Fruit fly (Drosophila melanogaster) whole organism, wandering third instar larva: ENCODE data around the gene miple2.

Experiments used
- CG32264 ChIP-seq: fragments of 200-800 bp; sonication (Bioruptor generic); optimal IDR thresholded peaks from 2 replicates; lab custom pipeline; 2016; ENCODE audit warnings: missing biosample characterization, missing genetic modification characterization
- CG9705 ChIP-seq: fragments of 200-800 bp; sonication (Bioruptor generic); optimal IDR thresholded peaks from 2 replicates; lab custom pipeline; 2018; ENCODE audit warnings: missing biosample characterization, mild to moderate bottlenecking, missing genetic modification characterization
- CrebA ChIP-seq: fragments of 200-800 bp; sonication (Bioruptor generic); optimal IDR thresholded peaks from 2 replicates; lab custom pipeline; 2016; ENCODE audit warnings: missing biosample characterization, mild to moderate bottlenecking, missing genetic modification characterization, borderline replicate concordance
- Dfd ChIP-seq: fragments of >200 bp; optimal IDR thresholded peaks from 2 replicates; lab custom pipeline; 2017; ENCODE audit warnings: missing biosample characterization, missing genetic modification characterization
- Dif ChIP-seq: fragments of 200-275, 200-300 bp; sonication (Bioruptor generic); optimal IDR thresholded peaks from 2 replicates; lab custom pipeline; 2018; ENCODE audit warnings: missing biosample characterization, missing genetic modification characterization; ENCODE audit not compliant: partially characterized antibody
- GATAd ChIP-seq: sonication (Bioruptor generic); optimal IDR thresholded peaks from 2 replicates; lab custom pipeline; 2016; ENCODE audit warnings: missing biosample characterization, missing genetic modification characterization
- HLH106 ChIP-seq: fragments of 200-800 bp; optimal IDR thresholded peaks from 3 replicates; lab custom pipeline; 2019; ENCODE audit warnings: missing biosample characterization, mild to moderate bottlenecking, missing genetic modification characterization, moderate library complexity
- Hnf4 ChIP-seq: fragments of 200-800 bp; sonication (Bioruptor generic); optimal IDR thresholded peaks from 2 replicates; lab custom pipeline; 2016; ENCODE audit warnings: missing biosample characterization, mild to moderate bottlenecking, missing genetic modification characterization
- Hr78 ChIP-seq: fragments of >200 bp; optimal IDR thresholded peaks from 2 replicates; lab custom pipeline; 2017; ENCODE audit warnings: missing biosample characterization, missing genetic modification characterization
- Jra ChIP-seq: sonication (Bioruptor generic); optimal IDR thresholded peaks from 2 replicates; lab custom pipeline; 2016; ENCODE audit warnings: missing biosample characterization, missing genetic modification characterization
- Mio ChIP-seq: sonication (Bioruptor generic); optimal IDR thresholded peaks from 2 replicates; lab custom pipeline; 2016; ENCODE audit warnings: missing biosample characterization, missing genetic modification characterization
- Myc ChIP-seq: fragments of >200 bp; optimal IDR thresholded peaks from 2 replicates; lab custom pipeline; 2017
- N ChIP-seq: fragments of >200 bp; optimal IDR thresholded peaks from 2 replicates; lab custom pipeline; 2018; ENCODE audit warnings: missing biosample characterization, missing external identifiers, missing genetic modification characterization
- Rel ChIP-seq, 2 experiments: fragments of 200-800 bp; sonication (Bioruptor generic) in 1 of 2; optimal IDR thresholded peaks; 2 replicates in 1 of 2; 3 replicates in 1 of 2; lab custom pipeline; 2016 to 2019; ENCODE audit warnings: mild to moderate bottlenecking in 2 of 2, missing biosample characterization in 2 of 2, missing genetic modification characterization in 2 of 2, moderate library complexity in 1 of 2
- Sp1 ChIP-seq: fragments of 200-800 bp; sonication (Bioruptor generic); optimal IDR thresholded peaks from 3 replicates; lab custom pipeline; 2019; ENCODE audit warnings: missing biosample characterization, mild to moderate bottlenecking, missing genetic modification characterization, moderate library complexity
- Vsx2 ChIP-seq: fragments of 200-300, 225-300 bp; sonication (Bioruptor generic); optimal IDR thresholded peaks from 2 replicates; lab custom pipeline; 2018; ENCODE audit warnings: missing biosample characterization, missing genetic modification characterization; ENCODE audit not compliant: partially characterized antibody
- br ChIP-seq: fragments of 200-800 bp; sonication (Bioruptor generic); optimal IDR thresholded peaks from 2 replicates; lab custom pipeline; 2016; ENCODE audit warnings: missing biosample characterization, missing genetic modification characterization
- brk ChIP-seq: fragments of 200-800 bp; sonication (Bioruptor generic); optimal IDR thresholded peaks from 2 replicates; lab custom pipeline; 2016; ENCODE audit warnings: missing biosample characterization, mild to moderate bottlenecking, missing genetic modification characterization
- dl ChIP-seq, 2 experiments: fragments of 175-275, 200-275 bp in 1 of 2; fragments of 200-275 bp in 1 of 2; sonication (Bioruptor generic); optimal IDR thresholded peaks; lab custom pipeline; 2018; ENCODE audit warnings: mild to moderate bottlenecking in 2 of 2, missing biosample characterization in 2 of 2, missing genetic modification characterization in 2 of 2, moderate library complexity in 2 of 2; ENCODE audit not compliant: partially characterized antibody in 2 of 2, insufficient read depth in 1 of 2
- dsf ChIP-seq: sonication (Bioruptor generic); optimal IDR thresholded peaks from 2 replicates; lab custom pipeline; 2016; ENCODE audit warnings: missing biosample characterization, missing genetic modification characterization, borderline replicate concordance
- ey ChIP-seq: fragments of 200-800 bp; sonication (Bioruptor generic); optimal IDR thresholded peaks from 2 replicates; lab custom pipeline; 2016; ENCODE audit warnings: missing biosample characterization, missing genetic modification characterization
- fru ChIP-seq: fragments of 200-800 bp; sonication (Bioruptor generic); optimal IDR thresholded peaks from 3 replicates; lab custom pipeline; 2016; ENCODE audit warnings: missing biosample characterization, mild to moderate bottlenecking, missing genetic modification characterization
- h ChIP-seq: fragments of 200-800 bp; sonication (Bioruptor generic); optimal IDR thresholded peaks from 3 replicates; lab custom pipeline; 2016; ENCODE audit warnings: missing biosample characterization, mild to moderate bottlenecking, missing genetic modification characterization
- jim ChIP-seq: fragments of 175-275, 200-325 bp; sonication (Bioruptor generic); optimal IDR thresholded peaks from 2 replicates; lab custom pipeline; 2016; ENCODE audit warnings: missing biosample characterization, mild to moderate bottlenecking, missing genetic modification characterization
- lola ChIP-seq: fragments of >200 bp; optimal IDR thresholded peaks from 2 replicates; lab custom pipeline; 2017; ENCODE audit warnings: missing biosample characterization, missing genetic modification characterization
- pan ChIP-seq: fragments of >200 bp; optimal IDR thresholded peaks from 2 replicates; lab custom pipeline; 2017
- psq ChIP-seq: fragments of 200-800 bp; sonication (Bioruptor generic); optimal IDR thresholded peaks from 3 replicates; lab custom pipeline; 2017; ENCODE audit warnings: missing biosample characterization, mild to moderate bottlenecking, missing genetic modification characterization, moderate library complexity
- sv ChIP-seq: fragments of 200-800 bp; sonication (Bioruptor generic); optimal IDR thresholded peaks from 3 replicates; lab custom pipeline; 2016; ENCODE audit warnings: missing biosample characterization, missing genetic modification characterization
- tai ChIP-seq: sonication (Bioruptor generic); optimal IDR thresholded peaks from 2 replicates; lab custom pipeline; 2016; ENCODE audit warnings: missing biosample characterization, missing genetic modification characterization
- woc ChIP-seq: sonication (Bioruptor generic); optimal IDR thresholded peaks from 2 replicates; lab custom pipeline; 2016; ENCODE audit warnings: missing biosample characterization, mild to moderate bottlenecking, missing genetic modification characterization

The miple2 gene

DNA sequence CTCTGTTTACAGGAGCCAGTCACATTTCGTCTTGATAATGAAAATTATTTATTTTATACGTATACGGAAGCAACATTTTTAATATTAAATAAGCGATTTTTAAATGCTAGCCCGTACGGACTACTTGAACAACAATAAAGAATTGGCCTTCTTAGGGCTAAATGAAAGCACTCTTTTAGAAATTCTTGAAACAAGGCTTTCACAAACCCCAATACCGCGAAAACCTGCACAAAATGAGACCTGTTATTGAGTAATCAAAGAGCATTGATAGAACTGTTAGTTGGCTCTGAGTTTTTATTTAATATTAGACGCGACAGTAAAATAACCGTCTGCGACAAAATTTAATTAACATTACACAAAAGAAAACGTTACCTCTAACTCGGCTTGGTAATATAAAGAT, 3.9 kb downstream of the miple2 start, which contains the start of gene ttm2:
ttm2 (plus strand) TSS at position 301 of the 400 bp plus-strand sequence.
- TF ChIP-seq br (GFP tag; lab: Kevin White, UChicago) (no peak), woc (no peak), HLH106 (tag; lab: Kevin White, UChicago) (no peak), tai (GFP tag; lab: Kevin White, UChicago) (no peak), N (no peak), sv (GFP tag; lab: Kevin White, UChicago) (no peak), dsf (no peak), Jra (no peak), Mio (GFP tag; lab: Kevin White, UChicago) (no peak), dl (GFP tag; optimal IDR thresholded peaks at IDR 0.05; lab: Kevin White, UChicago; ENCODE audit: insufficient read depth in 1 of 2, partially characterized antibody in 2 of 2) (no peak), h (GFP tag; lab: Kevin White, UChicago) (no peak), CG32264 (GFP tag; lab: Kevin White, UChicago) (no peak), Rel (GFP tag; optimal IDR thresholded peaks at IDR 0.05; lab: Kevin White, UChicago) (no peak), Rel (tag; optimal IDR thresholded peaks at IDR 0.05; lab: Kevin White, UChicago) (no peak), Dfd (no peak), CrebA (no peak), fru (no peak)

DNA sequence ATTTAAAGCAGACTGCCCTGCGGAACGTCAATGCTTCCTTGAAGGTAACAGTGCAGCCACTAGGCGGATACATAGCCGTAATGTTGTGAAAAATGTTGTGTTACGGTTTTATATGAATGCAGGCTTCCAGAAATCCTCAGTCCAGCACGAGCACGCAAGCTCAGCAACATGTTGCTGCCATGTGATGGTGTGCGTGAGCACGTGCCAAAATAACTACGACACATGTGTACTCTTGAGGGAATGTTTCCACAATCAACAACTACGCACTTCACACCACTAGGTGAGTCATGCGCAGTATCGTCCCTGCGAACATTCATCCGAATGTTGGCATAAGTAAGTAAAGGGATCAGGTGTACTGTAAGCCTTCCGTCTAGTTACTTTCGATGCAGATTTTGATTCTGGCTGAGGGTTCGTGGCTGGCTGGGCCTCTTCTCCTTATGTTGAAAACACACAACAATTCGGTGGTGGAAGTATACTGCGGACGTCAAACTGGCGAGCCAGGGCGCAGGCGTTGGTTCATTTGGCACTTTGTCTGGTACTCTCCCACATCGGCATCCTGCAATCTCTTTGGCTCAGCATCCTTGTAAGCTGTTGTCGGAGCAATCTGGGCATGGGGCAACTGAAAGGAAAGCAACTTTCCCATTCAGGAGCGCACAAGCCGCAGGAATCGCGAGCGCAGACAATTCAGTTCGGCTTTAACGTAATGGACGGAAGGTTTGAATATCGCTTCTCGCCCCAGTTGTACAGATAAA, 5.9 kb downstream of the miple2 start, which contains the start of gene RhoGEF3:
RhoGEF3 (plus strand) TSS at position 702 of the 752 bp plus-strand sequence.
- no peak for TF ChIP-seq HLH106 (tag; lab: Kevin White, UChicago)
- TF ChIP-seq Dfd: no peak
- TF ChIP-seq CG9705 (GFP tag; lab: Kevin White, UChicago): no peak
- TF ChIP-seq Rel (GFP tag; optimal IDR thresholded peaks at IDR 0.05; lab: Kevin White, UChicago): no peak
- TF ChIP-seq Rel (tag; optimal IDR thresholded peaks at IDR 0.05; lab: Kevin White, UChicago): no peak
- no peak for TF ChIP-seq Sp1
- TF ChIP-seq, all 38 proteins: peak for 0

DNA sequence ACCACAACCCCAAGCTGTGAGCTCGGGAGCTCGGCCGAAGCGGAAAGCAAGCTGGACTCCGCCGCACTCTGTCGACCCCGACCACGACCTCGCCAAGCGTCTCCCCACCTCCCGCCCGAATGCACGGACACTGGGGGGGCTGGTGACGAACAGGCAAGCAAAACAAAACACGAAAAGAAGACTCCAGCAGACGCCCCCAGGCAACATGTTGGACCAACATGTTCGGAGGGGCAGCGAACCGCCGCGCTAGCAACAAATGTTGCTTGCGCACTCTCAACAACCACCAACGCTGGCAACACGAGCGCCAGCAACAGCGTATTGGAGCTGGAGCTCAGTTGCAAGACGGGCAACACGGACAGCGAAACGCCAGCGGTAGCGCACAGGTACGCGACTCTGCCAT, 11.3 kb downstream of the miple2 start:
- TF ChIP-seq psq (GFP tag; lab: Kevin White, UChicago): peak; percentile 90
- TF ChIP-seq lola (GFP tag; lab: Kevin White, UChicago): no peak
- no peak for TF ChIP-seq tai (GFP tag; lab: Kevin White, UChicago)
- peak; percentile 16 for TF ChIP-seq Dif (GFP tag; lab: Kevin White, UChicago)

- TF ChIP-seq dsf (no peak), jim (GFP tag; lab: Kevin White, UChicago) (no peak), Dif (GFP tag; lab: Kevin White, UChicago) (no peak), Hr78 (no peak), woc (no peak), Hnf4 (no peak), GATAd (no peak), Myc (lab: Kevin White, UChicago) (no peak)
Measured at dm6 chr3L:284253-284652, 13.3 kb downstream of the miple2 start.

DNA sequence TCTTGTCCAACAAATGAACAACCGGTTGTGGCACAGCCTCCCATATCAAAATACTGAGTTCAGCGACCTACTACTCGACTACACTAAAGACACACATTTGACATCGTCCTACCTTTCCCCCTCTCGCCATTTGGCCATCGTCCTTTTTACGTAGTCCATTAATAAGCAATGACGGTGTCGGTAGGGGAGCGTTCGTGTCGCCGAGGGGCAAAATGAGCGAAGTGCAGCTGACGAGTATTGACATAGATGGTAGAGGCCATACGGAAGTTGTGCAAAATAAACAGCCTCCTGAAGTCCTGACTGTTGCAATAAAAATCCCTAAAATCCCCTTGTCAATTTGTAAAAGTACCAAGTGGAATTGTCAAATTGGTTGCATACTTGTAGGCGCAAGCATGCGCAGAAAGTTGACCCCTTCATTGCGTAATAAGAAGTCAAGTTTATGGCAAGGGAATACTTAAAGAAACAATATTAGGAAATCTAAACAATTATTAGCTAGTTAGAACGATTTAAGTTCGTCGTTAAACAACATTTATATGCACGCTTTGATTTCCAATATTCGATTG, 20.7 kb downstream of the miple2 start:
- TF ChIP-seq CG9705 (GFP tag; lab: Kevin White, UChicago) (no peak), dl (GFP tag; optimal IDR thresholded peaks at IDR 0.05; lab: Kevin White, UChicago; ENCODE audit: insufficient read depth in 1 of 2, partially characterized antibody in 2 of 2) (no peak), fru (no peak), brk (GFP tag; lab: Kevin White, UChicago) (no peak), pan (no peak), Myc (lab: Kevin White, UChicago) (peak; percentile 72), CrebA (no peak), Vsx2 (GFP tag; lab: Kevin White, UChicago) (peak; percentile 53), ey (GFP tag; lab: Kevin White, UChicago) (no peak), Dif (GFP tag; lab: Kevin White, UChicago) (peak; percentile 15), sv (GFP tag; lab: Kevin White, UChicago) (no peak), Hr78 (peak; percentile 10), N (peak; percentile 72)
